Worm (Caenorhabditis elegans) whole organism, L4 larva: ENCODE measurements around the gene syg-1.
A peak's percentile ranks its signal among the peaks of the same experiment; 100 is the strongest.

ENCODE experiments used
- F37D6.2 ChIP-seq: sonication (generic microtip); optimal IDR thresholded peaks from 2 replicates; lab custom pipeline; 2016; ENCODE audit warnings: mild to moderate bottlenecking, missing genetic modification characterization, missing compliant biosample characterization
- Y75B8A.6 ChIP-seq: fragments of 200-800 bp; sonication (Bioruptor generic); IDR thresholded peaks from 2 replicates; pipeline ENCODE4 v1.3.6; 2022; ENCODE audit warnings: missing genetic modification reagents, missing genetic modification characterization, missing compliant biosample characterization
- aha-1 ChIP-seq: fragments of 150-350 bp; peaks from one replicate; lab custom pipeline; 2014; ENCODE audit warnings: missing biosample characterization, missing genetic modification characterization
- ceh-20 ChIP-seq: fragments of 200-800 bp; sonication (Bioruptor generic); IDR thresholded peaks from 2 replicates; pipeline ENCODE4 v1.3.6; 2022; ENCODE audit warnings: missing genetic modification reagents, missing genetic modification characterization, missing compliant biosample characterization
- ceh-82 ChIP-seq: sonication (generic microtip); optimal IDR thresholded peaks from 2 replicates; lab custom pipeline; 2017; ENCODE audit warnings: missing biosample characterization, missing genetic modification characterization
- ctbp-1 ChIP-seq: fragments of 200-800 bp; sonication (Bioruptor generic); IDR thresholded peaks from 2 replicates; pipeline ENCODE4 v1.3.6; 2022; ENCODE audit warnings: missing genetic modification reagents, missing genetic modification characterization, missing compliant biosample characterization
- daf-16 ChIP-seq, 3 experiments: sonication (generic microtip); optimal IDR thresholded peaks; 2 replicates each; lab custom pipeline; 2016 to 2017; ENCODE audit warnings: missing genetic modification characterization in 3 of 3, missing genetic modification reagents in 3 of 3, mild to moderate bottlenecking in 2 of 3, missing compliant biosample characterization in 2 of 3, missing biosample characterization in 1 of 3, moderate library complexity in 1 of 3
- daf-8 ChIP-seq: fragments of 200-800 bp; sonication (Bioruptor generic); IDR thresholded peaks from 2 replicates; pipeline ENCODE4 v1.3.6; 2022; ENCODE audit warnings: missing genetic modification characterization, missing compliant biosample characterization
- dmd-6 ChIP-seq: fragments of 200-800 bp; sonication (Bioruptor generic); IDR thresholded peaks from 2 replicates; pipeline ENCODE4 v1.3.6; 2022; ENCODE audit warnings: missing genetic modification reagents, missing genetic modification characterization, missing compliant biosample characterization
- dmd-8 ChIP-seq: fragments of 200-800 bp; sonication (Bioruptor generic); IDR thresholded peaks from 2 replicates; pipeline ENCODE4 v1.3.6; 2022; ENCODE audit warnings: missing genetic modification characterization, missing compliant biosample characterization
- dpl-1 ChIP-seq: fragments of 150-350 bp; optimal IDR thresholded peaks from 2 replicates; lab custom pipeline; 2014; ENCODE audit warnings: missing biosample characterization, missing genetic modification reagents, missing genetic modification characterization
- dve-1 ChIP-seq: sonication (generic microtip); optimal IDR thresholded peaks from 2 replicates; lab custom pipeline; 2017; ENCODE audit warnings: antibody characterized with exemption, mild to moderate bottlenecking, missing genetic modification characterization, missing compliant biosample characterization; ENCODE audit not compliant: insufficient read depth
- egl-43 ChIP-seq: fragments of 200-800 bp; sonication (Bioruptor generic); IDR thresholded peaks from 2 replicates; pipeline ENCODE4 v1.3.6; 2022; ENCODE audit warnings: missing genetic modification reagents, missing genetic modification characterization, missing compliant biosample characterization
- fkh-10 ChIP-seq: fragments of 150-350 bp; optimal IDR thresholded peaks from 2 replicates; lab custom pipeline; 2014; ENCODE audit warnings: missing biosample characterization, missing genetic modification reagents, missing genetic modification characterization
- fos-1 ChIP-seq: fragments of 150-350 bp; optimal IDR thresholded peaks from 2 replicates; lab custom pipeline; 2014; ENCODE audit warnings: missing biosample characterization, missing genetic modification characterization
- hlh-11 ChIP-seq: fragments of 200-800 bp; sonication (Bioruptor generic); optimal IDR thresholded peaks from 2 replicates; lab custom pipeline; 2018; ENCODE audit warnings: mild to moderate bottlenecking, missing genetic modification characterization, missing compliant biosample characterization
- hlh-30 ChIP-seq: sonication (generic microtip); optimal IDR thresholded peaks from 2 replicates; lab custom pipeline; 2017; ENCODE audit warnings: antibody characterized with exemption, mild to moderate bottlenecking, missing genetic modification characterization, missing compliant biosample characterization; ENCODE audit not compliant: insufficient read depth
- hmg-1.1 ChIP-seq: fragments of 200-800 bp; sonication (Bioruptor generic); IDR thresholded peaks from 2 replicates; pipeline ENCODE4 v1.3.6; 2022; ENCODE audit warnings: missing genetic modification reagents, missing genetic modification characterization, missing compliant biosample characterization
- jun-1 ChIP-seq: fragments of 150-350 bp; optimal IDR thresholded peaks from 2 replicates; lab custom pipeline; 2014; ENCODE audit warnings: missing biosample characterization, missing genetic modification reagents, missing genetic modification characterization
- lim-7 ChIP-seq: fragments of 200-800 bp; sonication (Bioruptor generic); IDR thresholded peaks from 2 replicates; pipeline ENCODE4 v1.3.6; 2022; ENCODE audit warnings: missing genetic modification characterization, missing compliant biosample characterization
- lin-13 ChIP-seq: fragments of 150-350 bp; optimal IDR thresholded peaks from 2 replicates; lab custom pipeline; 2014; ENCODE audit warnings: missing biosample characterization, missing genetic modification reagents, missing genetic modification characterization
- lin-15B ChIP-seq: fragments of 150-350 bp; sonication (generic microtip); optimal IDR thresholded peaks from 3 replicates; lab custom pipeline; 2014; ENCODE audit warnings: missing biosample characterization, missing genetic modification characterization
- lin-29 ChIP-seq: fragments of 200-800 bp; sonication (Bioruptor generic); IDR thresholded peaks from 2 replicates; pipeline ENCODE4 v1.3.6; 2022; ENCODE audit warnings: missing genetic modification reagents, missing genetic modification characterization, missing compliant biosample characterization
- lir-3 ChIP-seq: sonication (generic microtip); optimal IDR thresholded peaks from 2 replicates; lab custom pipeline; 2016; ENCODE audit warnings: mild to moderate bottlenecking, missing genetic modification characterization, missing compliant biosample characterization
- lsy-2 ChIP-seq, 2 experiments: fragments of 150-350 bp in 1 of 2; sonication (generic microtip) in 1 of 2; optimal IDR thresholded peaks; 2 replicates each; lab custom pipeline; 2014 to 2017; ENCODE audit warnings: missing biosample characterization in 2 of 2, missing genetic modification characterization in 2 of 2
- mdl-1 ChIP-seq, 2 experiments: fragments of 150-350 bp in 1 of 2; sonication (generic microtip) in 1 of 2; optimal IDR thresholded peaks; 2 replicates each; lab custom pipeline; 2014 to 2017; ENCODE audit warnings: missing biosample characterization in 2 of 2, missing genetic modification characterization in 2 of 2
- mep-1 ChIP-seq: fragments of 150-350 bp; sonication (generic microtip); optimal IDR thresholded peaks from 3 replicates; lab custom pipeline; 2014; ENCODE audit warnings: missing biosample characterization, missing genetic modification characterization
- mes-2 ChIP-seq: sonication (generic microtip); optimal IDR thresholded peaks from 2 replicates; lab custom pipeline; 2016; ENCODE audit warnings: missing genotype, mild to moderate bottlenecking, missing genetic modification characterization, missing compliant biosample characterization; ENCODE audit not compliant: poor library complexity, severe bottlenecking
- mxl-3 ChIP-seq: fragments of 200-800 bp; sonication (Bioruptor generic); optimal IDR thresholded peaks from 2 replicates; lab custom pipeline; 2018; ENCODE audit warnings: mild to moderate bottlenecking, missing genetic modification characterization, missing compliant biosample characterization
- nhr-10 ChIP-seq: fragments of 150-350 bp; optimal IDR thresholded peaks from 2 replicates; lab custom pipeline; 2014; ENCODE audit warnings: missing biosample characterization, missing genetic modification characterization
- nhr-25 ChIP-seq: sonication (generic microtip); optimal IDR thresholded peaks from 2 replicates; lab custom pipeline; 2017; ENCODE audit warnings: missing genetic modification characterization, mild to moderate bottlenecking, missing compliant biosample characterization, antibody characterized with exemption, moderate library complexity, borderline replicate concordance; ENCODE audit not compliant: insufficient read depth
- nhr-28 ChIP-seq: fragments of 150-350 bp; optimal IDR thresholded peaks from 2 replicates; lab custom pipeline; 2014; ENCODE audit warnings: missing biosample characterization, missing genetic modification characterization
- nhr-41 ChIP-seq: fragments of 200-800 bp; sonication (Bioruptor generic); IDR thresholded peaks from 2 replicates; pipeline ENCODE4 v1.3.6; 2022; ENCODE audit warnings: missing genetic modification reagents, missing genetic modification characterization, missing compliant biosample characterization
- nhr-48 ChIP-seq: sonication (generic microtip); optimal IDR thresholded peaks from 2 replicates; lab custom pipeline; 2016; ENCODE audit warnings: mild to moderate bottlenecking, missing genetic modification characterization, missing compliant biosample characterization
- nhr-6 ChIP-seq: fragments of 150-350 bp; optimal IDR thresholded peaks from 2 replicates; lab custom pipeline; 2014; ENCODE audit warnings: missing biosample characterization, missing genetic modification characterization
- nhr-77 ChIP-seq: fragments of 150-350 bp; optimal IDR thresholded peaks from 2 replicates; lab custom pipeline; 2014; ENCODE audit warnings: missing biosample characterization, missing genetic modification characterization
- pha-4 ChIP-seq, 2 experiments: fragments of 150-350 bp in 1 of 2; fragments of 200-800 bp in 1 of 2; sonication (Bioruptor generic) in 1 of 2; IDR thresholded peaks in 1 of 2; optimal IDR thresholded peaks in 1 of 2; 2 replicates each; pipeline versions ENCODE4 v1.3.6 to Lab custom; 2014 to 2022; ENCODE audit warnings: missing genetic modification characterization in 2 of 2, missing genetic modification reagents in 2 of 2, missing biosample characterization in 1 of 2, missing compliant biosample characterization in 1 of 2
- rbr-2 ChIP-seq: sonication (generic microtip); optimal IDR thresholded peaks from 2 replicates; lab custom pipeline; 2016; ENCODE audit warnings: missing genotype, missing genetic modification characterization, missing compliant biosample characterization
- set-16 ChIP-seq: fragments of 200-800 bp; sonication (Bioruptor generic); IDR thresholded peaks from 2 replicates; pipeline ENCODE4 v1.3.6; 2022; ENCODE audit warnings: missing genetic modification reagents, missing genetic modification characterization, missing compliant biosample characterization
- spr-1 ChIP-seq: sonication (generic microtip); optimal IDR thresholded peaks from 2 replicates; lab custom pipeline; 2016; ENCODE audit warnings: mild to moderate bottlenecking, missing genetic modification characterization, missing compliant biosample characterization
- unc-62 ChIP-seq, 3 experiments: fragments of 150-350 bp in 1 of 3; sonication (generic microtip); optimal IDR thresholded peaks in 2 of 3; peaks in 1 of 3; 1 replicate in 1 of 3; 2 replicates in 2 of 3; lab custom pipeline; 2014 to 2017; ENCODE audit warnings: missing biosample characterization in 3 of 3, missing genetic modification characterization in 3 of 3, missing genetic modification reagents in 3 of 3, missing genotype in 1 of 3
- zag-1 ChIP-seq: fragments of 150-350 bp; optimal IDR thresholded peaks from 2 replicates; lab custom pipeline; 2014; ENCODE audit warnings: missing biosample characterization, missing genetic modification characterization
- zfp-3 ChIP-seq: fragments of 200-800 bp; sonication (Bioruptor generic); conservative IDR thresholded peaks from 2 replicates; pipeline ENCODE4 v1.3.6; 2022; ENCODE audit warnings: missing genetic modification reagents, missing genetic modification characterization, missing compliant biosample characterization
- zip-11 ChIP-seq: fragments of 200-800 bp; sonication (Bioruptor generic); IDR thresholded peaks from 2 replicates; pipeline ENCODE4 v1.3.6; 2022; ENCODE audit warnings: missing genetic modification characterization, missing compliant biosample characterization
- ztf-7 ChIP-seq: fragments of 150-350 bp; optimal IDR thresholded peaks from 2 replicates; lab custom pipeline; 2014; ENCODE audit warnings: missing biosample characterization, missing genetic modification characterization

Gene syg-1

DNA sequence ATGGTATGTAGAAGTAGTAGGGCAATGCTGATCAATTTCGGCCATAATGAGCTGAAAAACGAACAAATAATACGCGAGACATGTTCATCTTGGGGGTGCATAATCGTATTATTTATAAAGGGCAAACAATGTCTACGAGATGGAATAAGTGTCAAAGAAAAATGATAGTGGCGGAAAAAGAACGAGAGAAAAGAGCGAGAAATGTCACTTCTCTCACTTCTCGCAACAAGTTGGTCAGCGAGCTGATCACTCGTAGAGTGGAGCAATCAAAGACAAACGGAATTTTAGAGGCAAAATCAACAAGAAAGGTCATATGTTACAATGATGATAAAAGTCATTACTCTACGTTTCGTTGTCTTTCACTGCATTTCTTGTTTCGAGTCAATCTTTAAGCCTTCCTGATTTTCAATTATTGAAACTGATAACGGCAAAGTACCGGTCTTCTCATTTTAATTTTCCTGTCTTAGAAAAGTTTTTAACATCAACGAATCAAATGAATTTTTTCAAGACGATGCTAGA lies 25.9 kb upstream of the syg-1 start, which contains the start of gene F52H2.3 (continued):
- no peak for TF ChIP-seq fos-1 (tag; lab: Kevin White, UChicago)
- TF ChIP-seq zip-11 (GFP tag; lab: Robert Waterston, UW): no peak
- peak; percentile 5 for TF ChIP-seq nhr-10
- TF ChIP-seq hlh-11: peak; percentile 64
- TF ChIP-seq nhr-28 (tag; lab: Kevin White, UChicago): peak; percentile 54
- no peak for TF ChIP-seq daf-8 (GFP tag; lab: Robert Waterston, UW)
- no peak for TF ChIP-seq daf-16 (GFP tag; optimal IDR thresholded peaks at IDR 0.05; lab: Kevin White, UChicago)
- peak; percentile 89 for TF ChIP-seq daf-16 (tag; optimal IDR thresholded peaks at IDR 0.05; lab: Kevin White, UChicago)
- peak; percentile 59 for TF ChIP-seq dmd-6 (GFP tag; lab: Robert Waterston, UW)

DNA sequence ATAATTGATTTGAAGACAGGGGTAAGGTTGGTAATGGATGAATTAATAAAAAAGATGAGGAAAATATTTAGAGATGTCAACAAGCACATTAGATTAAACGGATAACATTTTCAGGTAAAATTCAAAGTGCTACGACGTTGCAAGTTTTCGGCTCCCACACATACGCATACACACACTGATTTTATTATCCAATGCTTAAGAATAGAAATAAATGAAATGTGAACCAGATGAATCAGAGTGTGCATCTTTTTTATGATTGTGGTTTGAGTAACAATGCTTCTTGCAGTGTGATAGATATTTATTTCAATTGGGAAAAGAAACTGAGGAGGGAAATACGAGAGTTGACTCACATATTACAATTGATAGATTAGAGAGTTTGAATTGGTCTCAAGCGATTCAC lies 23.6 kb upstream of the syg-1 start:
- TF ChIP-seq aha-1 (tag; lab: Kevin White, UChicago) (peak; percentile 26), lin-15B (tag; lab: Kevin White, UChicago) (no peak)
- TF ChIP-seq, all 104 proteins: peak for 1

DNA sequence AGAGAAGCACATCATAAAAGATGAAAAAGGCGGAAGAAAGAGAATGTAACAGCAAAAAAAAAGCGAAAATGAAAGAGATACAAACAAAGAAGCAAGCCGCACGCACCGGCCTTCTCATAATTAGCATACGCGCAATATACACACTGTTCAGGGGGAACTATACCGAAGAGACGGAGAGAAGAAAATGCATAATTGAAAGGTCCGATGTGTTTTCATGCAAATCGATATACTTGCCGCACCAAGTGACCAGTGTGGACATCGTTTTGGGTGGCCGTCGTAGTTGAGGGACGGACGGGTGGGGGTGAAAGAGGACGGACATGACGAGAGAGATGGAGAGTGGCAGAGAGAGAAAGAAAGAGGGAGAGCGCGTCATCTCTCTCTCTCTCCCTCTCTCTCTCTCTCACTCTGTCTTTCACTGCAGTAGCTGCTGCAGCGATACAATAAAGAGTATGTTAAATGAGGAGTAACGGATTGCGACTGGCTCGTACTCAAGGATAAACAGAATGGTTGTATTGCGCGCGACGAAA lies 21.2 kb upstream of the syg-1 start:
- no peak for TF ChIP-seq nhr-41 (GFP tag; lab: Robert Waterston, UW)
- TF ChIP-seq unc-62 (GFP tag; optimal IDR thresholded peaks at IDR 0.05 in 1 of 2; lab: Kevin White, UChicago): peak in 1 of 2 experiments; percentile 99
- TF ChIP-seq unc-62 (tag; optimal IDR thresholded peaks at IDR 0.05; lab: Kevin White, UChicago): no peak
- no peak; the same call in 1 of the 2 replicates for TF ChIP-seq pha-4 (GFP tag; IDR thresholded peaks at IDR 0.05; lab: Robert Waterston, UW)
- peak; percentile 87 for TF ChIP-seq pha-4 (tag; optimal IDR thresholded peaks at IDR 0.05; lab: Kevin White, UChicago)
- TF ChIP-seq F37D6.2 (tag; lab: Kevin White, UChicago): peak; percentile 43
- TF ChIP-seq nhr-77 (tag; lab: Kevin White, UChicago): no peak
- peak; percentile 92 for TF ChIP-seq fkh-10 (GFP tag; lab: Kevin White, UChicago)
- TF ChIP-seq lir-3 (tag; lab: Kevin White, UChicago): no peak
- TF ChIP-seq ztf-7 (tag; lab: Kevin White, UChicago): no peak
- 0 out of 2 replicates have a peak, but pooled peaks have one; percentile 31 for TF ChIP-seq lim-7 (GFP tag; lab: Robert Waterston, UW)
- TF ChIP-seq ceh-82 (tag; lab: Kevin White, UChicago): no peak
- TF ChIP-seq hlh-30 (tag; lab: Kevin White, UChicago): peak; percentile 59
- no peak for TF ChIP-seq lin-13 (GFP tag; lab: Kevin White, UChicago)
- peak; percentile 76 for TF ChIP-seq egl-43 (GFP tag; lab: Robert Waterston, UW)
- peak; percentile 45 for TF ChIP-seq nhr-6 (tag; lab: Kevin White, UChicago)
- TF ChIP-seq jun-1 (tag; lab: Kevin White, UChicago): no peak
- no peak for TF ChIP-seq dmd-8 (GFP tag; lab: Robert Waterston, UW)
- no peak for TF ChIP-seq zfp-3
- peak; percentile 62; the same call in 1 of the 2 replicates for TF ChIP-seq ceh-20 (GFP tag; lab: Robert Waterston, UW)
- TF ChIP-seq hmg-1.1 (GFP tag; lab: Robert Waterston, UW): peak; percentile 77
- peak in 1 of 2 experiments; percentile 78 for TF ChIP-seq mdl-1 (tag; optimal IDR thresholded peaks at IDR 0.05; lab: Kevin White, UChicago)
- TF ChIP-seq zag-1 (tag; lab: Kevin White, UChicago): peak; percentile 76
- peak; percentile 1 for TF ChIP-seq spr-1 (tag; lab: Kevin White, UChicago)
- TF ChIP-seq mxl-3: peak; percentile 51
- TF ChIP-seq dpl-1 (GFP tag; lab: Kevin White, UChicago): no peak
- TF ChIP-seq set-16 (GFP tag; lab: Robert Waterston, UW): peak; percentile 83
- no peak for TF ChIP-seq lin-29
- TF ChIP-seq rbr-2 (tag; lab: Kevin White, UChicago): peak; percentile 85
- TF ChIP-seq dve-1 (tag; lab: Kevin White, UChicago): peak; percentile 69
- TF ChIP-seq mes-2: peak; percentile 64
- TF ChIP-seq nhr-48 (tag; lab: Kevin White, UChicago): peak; percentile 9
- TF ChIP-seq ctbp-1 (GFP tag; lab: Robert Waterston, UW): peak; percentile 75
- TF ChIP-seq mep-1 (tag; lab: Kevin White, UChicago): peak; percentile 81
- peak; percentile 79 for TF ChIP-seq nhr-25
- TF ChIP-seq dmd-6 (GFP tag; lab: Robert Waterston, UW): 0 out of 2 replicates have a peak, but pooled peaks have one; percentile 9
- TF ChIP-seq lsy-2 (tag; optimal IDR thresholded peaks at IDR 0.05; lab: Kevin White, UChicago): peak; percentile 72 to 78
- TF ChIP-seq Y75B8A.6: no peak
